Worm (Caenorhabditis elegans) whole organism, mixed stage, embryonic: ENCODE measurements around the gene swt-6.
A peak's percentile ranks its signal among the peaks of the same experiment; 100 is the strongest.

ENCODE experiments used
- M03D4.4 ChIP-seq: sonication (generic microtip); optimal IDR thresholded peaks from 2 replicates; lab custom pipeline; 2017; ENCODE audit warnings: mild to moderate bottlenecking, missing genetic modification characterization, missing compliant biosample characterization
- bed-3 ChIP-seq: fragments of 200-800 bp; sonication (Bioruptor generic); optimal IDR thresholded peaks from 3 replicates; lab custom pipeline; 2018; ENCODE audit warnings: mild to moderate bottlenecking, missing genetic modification characterization, moderate library complexity, missing compliant biosample characterization
- blmp-1 ChIP-seq: fragments of 150-350 bp; optimal IDR thresholded peaks from 2 replicates; lab custom pipeline; 2014; ENCODE audit warnings: missing biosample characterization, missing genetic modification characterization
- ceh-39 ChIP-seq: fragments of 150-350 bp; optimal IDR thresholded peaks from 2 replicates; lab custom pipeline; 2014; ENCODE audit warnings: missing biosample characterization, missing genetic modification characterization
- ceh-43 ChIP-seq: fragments of 200-800 bp; sonication (Bioruptor generic); optimal IDR thresholded peaks from 2 replicates; lab custom pipeline; 2018; ENCODE audit warnings: mild to moderate bottlenecking, missing genetic modification characterization, moderate library complexity, missing compliant biosample characterization
- ces-1 ChIP-seq: fragments of 150-350 bp; optimal IDR thresholded peaks from 2 replicates; lab custom pipeline; 2014; ENCODE audit warnings: missing biosample characterization, missing genetic modification reagents, missing genetic modification characterization
- cnd-1 ChIP-seq: fragments of 200-800 bp; sonication (Bioruptor generic); optimal IDR thresholded peaks from 2 replicates; lab custom pipeline; 2018; ENCODE audit warnings: mild to moderate bottlenecking, missing genetic modification characterization, missing compliant biosample characterization
- drap-1 ChIP-seq: fragments of 200-800 bp; sonication (Bioruptor generic); optimal IDR thresholded peaks from 3 replicates; lab custom pipeline; 2018; ENCODE audit warnings: mild to moderate bottlenecking, missing genetic modification characterization, missing compliant biosample characterization
- elt-1 ChIP-seq: sonication (generic microtip); optimal IDR thresholded peaks from 2 replicates; lab custom pipeline; 2017; ENCODE audit warnings: missing genetic modification characterization, mild to moderate bottlenecking, missing compliant biosample characterization, antibody characterized with exemption, moderate library complexity, borderline replicate concordance; ENCODE audit not compliant: insufficient read depth
- elt-3 ChIP-seq: fragments of 150-350 bp; optimal IDR thresholded peaks from 2 replicates; lab custom pipeline; 2014; ENCODE audit warnings: missing biosample characterization, missing genetic modification characterization
- ham-2 ChIP-seq: fragments of 200-800 bp; sonication (Bioruptor generic); optimal IDR thresholded peaks from 2 replicates; lab custom pipeline; 2018; ENCODE audit warnings: mild to moderate bottlenecking, missing genetic modification characterization, missing compliant biosample characterization
- lin-13 ChIP-seq: fragments of 150-350 bp; optimal IDR thresholded peaks from 2 replicates; lab custom pipeline; 2014; ENCODE audit warnings: missing biosample characterization, missing genetic modification characterization
- lin-32 ChIP-seq: fragments of 200-800 bp; sonication (Bioruptor generic); optimal IDR thresholded peaks from 2 replicates; lab custom pipeline; 2018; ENCODE audit warnings: mild to moderate bottlenecking, missing genetic modification characterization, missing compliant biosample characterization
- lsy-2 ChIP-seq: fragments of 150-350 bp; optimal IDR thresholded peaks from 2 replicates; lab custom pipeline; 2014; ENCODE audit warnings: missing biosample characterization, missing genetic modification characterization
- mab-5 ChIP-seq: fragments of 150-350 bp; optimal IDR thresholded peaks from 2 replicates; lab custom pipeline; 2014; ENCODE audit warnings: missing biosample characterization, missing genetic modification characterization
- mep-1 ChIP-seq: fragments of 150-350 bp; optimal IDR thresholded peaks from 2 replicates; lab custom pipeline; 2017; ENCODE audit warnings: missing biosample characterization, missing genetic modification reagents, missing genetic modification characterization, inconsistent platforms
- mls-2 ChIP-seq: sonication (generic microtip); optimal IDR thresholded peaks from 2 replicates; lab custom pipeline; 2016; ENCODE audit warnings: mild to moderate bottlenecking, missing genetic modification characterization, moderate library complexity, missing compliant biosample characterization
- nhr-12 ChIP-seq: fragments of 150-350 bp; optimal IDR thresholded peaks from 2 replicates; lab custom pipeline; 2014; ENCODE audit warnings: missing biosample characterization, missing genetic modification characterization
- nhr-2 ChIP-seq: fragments of 150-350 bp; optimal IDR thresholded peaks from 2 replicates; lab custom pipeline; 2014; ENCODE audit warnings: missing biosample characterization, missing genetic modification characterization
- nhr-237 ChIP-seq: fragments of 150-350 bp; optimal IDR thresholded peaks from 2 replicates; lab custom pipeline; 2014; ENCODE audit warnings: missing biosample characterization, missing genetic modification characterization
- nhr-28 ChIP-seq: fragments of 150-350 bp; optimal IDR thresholded peaks from 2 replicates; lab custom pipeline; 2014; ENCODE audit warnings: missing biosample characterization, missing genetic modification characterization
- nhr-76 ChIP-seq: sonication (generic microtip); optimal IDR thresholded peaks from 2 replicates; lab custom pipeline; 2017; ENCODE audit warnings: missing biosample characterization, missing genetic modification characterization
- pha-4 ChIP-seq: fragments of 150-350 bp; optimal IDR thresholded peaks from 2 replicates; lab custom pipeline; 2018; ENCODE audit warnings: missing biosample characterization, missing genetic modification reagents, missing genetic modification characterization
- sem-2 ChIP-seq: fragments of 200-800 bp; sonication (Bioruptor generic); optimal IDR thresholded peaks from 2 replicates; lab custom pipeline; 2018; ENCODE audit warnings: mild to moderate bottlenecking, missing genetic modification characterization, missing compliant biosample characterization
- snpc-4 ChIP-seq: fragments of 150-350 bp; optimal IDR thresholded peaks from 2 replicates; lab custom pipeline; 2014; ENCODE audit warnings: missing biosample characterization, missing genetic modification characterization
- sptf-1 ChIP-seq: sonication (generic microtip); optimal IDR thresholded peaks from 2 replicates; lab custom pipeline; 2017; ENCODE audit warnings: mild to moderate bottlenecking, missing genetic modification characterization, moderate library complexity, missing compliant biosample characterization
- tbx-8 ChIP-seq: fragments of 200-800 bp; sonication (Bioruptor generic); optimal IDR thresholded peaks from 2 replicates; lab custom pipeline; 2018; ENCODE audit warnings: mild to moderate bottlenecking, missing genetic modification characterization, moderate library complexity, missing compliant biosample characterization
- unc-120 ChIP-seq: sonication (generic microtip); optimal IDR thresholded peaks from 2 replicates; lab custom pipeline; 2017; ENCODE audit warnings: missing genetic modification characterization, missing compliant biosample characterization; ENCODE audit not compliant: poor library complexity, severe bottlenecking
- unc-39 ChIP-seq: fragments of 150-350 bp; optimal IDR thresholded peaks from 2 replicates; lab custom pipeline; 2014; ENCODE audit warnings: missing biosample characterization, missing genetic modification characterization
- unc-62 ChIP-seq: fragments of 150-350 bp; optimal IDR thresholded peaks from 2 replicates; lab custom pipeline; 2014; ENCODE audit warnings: missing biosample characterization, missing genetic modification reagents, missing genetic modification characterization
- ztf-11 ChIP-seq: fragments of 150-350 bp; optimal IDR thresholded peaks from 2 replicates; lab custom pipeline; 2014; ENCODE audit warnings: missing biosample characterization, missing genetic modification characterization

swt-6 gene

DNA sequence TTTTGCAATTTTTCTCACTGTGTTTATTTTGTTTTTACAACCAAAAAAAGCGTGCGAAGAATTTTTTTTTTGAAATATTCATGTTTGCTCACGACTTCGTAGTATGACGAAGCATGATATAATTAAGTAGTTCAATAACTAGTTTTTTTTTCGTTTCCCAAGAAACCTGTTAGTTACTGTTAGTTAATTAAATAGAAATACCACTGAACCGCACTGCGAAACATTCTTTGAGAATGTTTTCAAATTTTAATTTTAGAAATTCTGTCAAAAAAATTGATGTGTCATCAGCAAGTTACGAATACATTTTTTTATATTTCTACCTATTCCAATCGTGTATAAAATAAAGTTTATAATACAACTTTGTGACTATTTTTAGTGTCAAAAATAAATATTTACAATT, 27.8 kb upstream of the swt-6 start, which contains the start of gene srxa-12:
Gene srxa-12 (plus strand): TSS at position 301 of the 400 bp plus-strand sequence.
- no peak for TF ChIP-seq pha-4
- no peak for TF ChIP-seq unc-62 (GFP tag; lab: Kevin White, UChicago)
- TF ChIP-seq elt-3 (tag; lab: Kevin White, UChicago): no peak
- no peak for TF ChIP-seq nhr-2 (tag; lab: Kevin White, UChicago)
- TF ChIP-seq unc-39 (tag; lab: Kevin White, UChicago): no peak
- no peak for TF ChIP-seq nhr-76 (tag; lab: Kevin White, UChicago)
- TF ChIP-seq snpc-4 (tag; lab: Kevin White, UChicago): no peak
- TF ChIP-seq lin-13 (tag; lab: Kevin White, UChicago): no peak
- no peak for TF ChIP-seq lsy-2

- TF ChIP-seq nhr-12 (tag; lab: Kevin White, UChicago) (no peak), snpc-4 (tag; lab: Kevin White, UChicago) (no peak), pha-4 (no peak), sem-2 (no peak), elt-1 (tag; lab: Kevin White, UChicago) (no peak), elt-3 (tag; lab: Kevin White, UChicago) (no peak)
- TF ChIP-seq, all 35 proteins: peak for 0
Observed at ce11 chrV:13929503-13929902, 24.7 kb upstream of the swt-6 start, which contains the start of gene srxa-13. srxa-13 (plus strand) TSS chrV:13929803.

- TF ChIP-seq nhr-28: no peak
- TF ChIP-seq sptf-1 (tag; lab: Kevin White, UChicago): no peak
- no peak for TF ChIP-seq ham-2 (GFP tag; lab: Kevin White, UChicago)
- TF ChIP-seq nhr-12 (tag; lab: Kevin White, UChicago): no peak
- no peak for TF ChIP-seq unc-120
- TF ChIP-seq ceh-43: no peak
- no peak for TF ChIP-seq blmp-1
- TF ChIP-seq mab-5 (tag; lab: Kevin White, UChicago): no peak
- TF ChIP-seq elt-1 (tag; lab: Kevin White, UChicago): no peak
- TF ChIP-seq drap-1 (GFP tag; lab: Kevin White, UChicago): no peak
- no peak for TF ChIP-seq pha-4
- TF ChIP-seq nhr-76 (tag; lab: Kevin White, UChicago): no peak
- TF ChIP-seq lsy-2: no peak
- TF ChIP-seq cnd-1 (tag; lab: Kevin White, UChicago): no peak
- TF ChIP-seq bed-3: no peak
- no peak for TF ChIP-seq lin-32 (GFP tag; lab: Kevin White, UChicago)
- no peak for TF ChIP-seq tbx-8 (GFP tag; lab: Kevin White, UChicago)
- TF ChIP-seq unc-39 (tag; lab: Kevin White, UChicago): no peak
- TF ChIP-seq snpc-4 (tag; lab: Kevin White, UChicago): no peak
- no peak for TF ChIP-seq ces-1 (GFP tag; lab: Kevin White, UChicago)
- TF ChIP-seq, all 35 proteins: peak for 0
Observed at ce11 chrV:13931225-13931624, 22.9 kb upstream of the swt-6 start, which contains the start of gene C06B3.16. C06B3.16 (plus strand) TSS chrV:13931525.

- TF ChIP-seq pha-4 (no peak), unc-62 (GFP tag; lab: Kevin White, UChicago) (no peak)
Observed at ce11 chrV:13931952-13932351, 22.2 kb upstream of the swt-6 start.

ce11 chrV:13934545-13934944, 19.6 kb upstream of the swt-6 start, which contains the start of gene R10D12.1:
R10D12.1 (minus strand) TSS chrV:13934645.
- TF ChIP-seq nhr-76 (tag; lab: Kevin White, UChicago): no peak
- TF ChIP-seq unc-39 (tag; lab: Kevin White, UChicago): no peak
- no peak for TF ChIP-seq lsy-2
- TF ChIP-seq mls-2 (tag; lab: Kevin White, UChicago): no peak
- TF ChIP-seq snpc-4 (tag; lab: Kevin White, UChicago): no peak
- TF ChIP-seq sem-2: no peak

DNA sequence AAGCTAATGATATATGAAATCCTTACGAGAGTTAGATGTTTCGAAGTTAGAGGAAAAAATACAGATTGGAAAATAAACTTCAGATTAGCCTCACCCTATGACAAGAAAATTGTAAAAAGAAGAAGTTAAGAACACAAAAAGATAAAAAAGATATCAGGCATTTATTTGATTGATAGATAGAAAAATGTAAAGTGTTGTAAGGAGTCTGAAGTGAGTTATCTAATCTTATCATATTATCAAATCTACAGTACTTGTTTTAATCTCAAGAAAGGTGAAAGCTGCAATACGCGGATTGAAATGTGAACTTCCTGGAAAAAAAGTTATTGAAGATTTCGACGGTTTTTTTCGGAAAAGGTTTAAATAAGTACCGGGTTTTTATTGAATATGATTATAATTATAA, 18.7 kb upstream of the swt-6 start:
- TF ChIP-seq elt-3 (tag; lab: Kevin White, UChicago) (peak; percentile 31), mab-5 (tag; lab: Kevin White, UChicago) (no peak)

- no peak for TF ChIP-seq snpc-4 (tag; lab: Kevin White, UChicago)
- no peak for TF ChIP-seq cnd-1 (tag; lab: Kevin White, UChicago)
- no peak for TF ChIP-seq ceh-39 (tag; lab: Kevin White, UChicago)
- no peak for TF ChIP-seq mep-1 (tag; lab: Kevin White, UChicago)
- no peak for TF ChIP-seq bed-3
- no peak for TF ChIP-seq tbx-8 (GFP tag; lab: Kevin White, UChicago)
- no peak for TF ChIP-seq nhr-237 (tag; lab: Kevin White, UChicago)
- TF ChIP-seq ceh-43: no peak
- TF ChIP-seq ham-2 (GFP tag; lab: Kevin White, UChicago): no peak
- no peak for TF ChIP-seq M03D4.4 (tag; lab: Kevin White, UChicago)
- TF ChIP-seq sem-2: no peak
- TF ChIP-seq lsy-2: no peak
- TF ChIP-seq ztf-11 (tag; lab: Kevin White, UChicago): no peak
- TF ChIP-seq lin-13 (tag; lab: Kevin White, UChicago): no peak
- no peak for TF ChIP-seq mab-5 (tag; lab: Kevin White, UChicago)
- no peak for TF ChIP-seq nhr-28
- no peak for TF ChIP-seq unc-120
- no peak for TF ChIP-seq mls-2 (tag; lab: Kevin White, UChicago)
- TF ChIP-seq drap-1 (GFP tag; lab: Kevin White, UChicago): no peak
Observed at ce11 chrV:13936052-13936451, 18.1 kb upstream of the swt-6 start.
